Worm (Caenorhabditis elegans) whole organism, early embryonic: ENCODE results near the gene D1054.18.

ENCODE experiments used
- B0310.2 ChIP-seq: sonication (generic microtip); optimal IDR thresholded peaks from 2 replicates; lab custom pipeline; 2016; ENCODE audit warnings: mild to moderate bottlenecking, missing genetic modification characterization, missing compliant biosample characterization
- F13C5.2 ChIP-seq: sonication (generic microtip); optimal IDR thresholded peaks from 2 replicates; lab custom pipeline; 2017; ENCODE audit warnings: mild to moderate bottlenecking, missing genetic modification characterization, inconsistent platforms, missing compliant biosample characterization
- aly-1 ChIP-seq: sonication (generic microtip); optimal IDR thresholded peaks from 2 replicates; lab custom pipeline; 2016; ENCODE audit warnings: missing genetic modification characterization, missing compliant biosample characterization
- ama-1 ChIP-seq: fragments of 150-350 bp; optimal IDR thresholded peaks from 2 replicates; lab custom pipeline; 2014
- ceh-13 ChIP-seq: fragments of 200-800 bp; sonication (Bioruptor generic); optimal IDR thresholded peaks from 2 replicates; lab custom pipeline; 2018; ENCODE audit warnings: mild to moderate bottlenecking, missing genetic modification characterization, missing compliant biosample characterization
- ceh-36 ChIP-seq: sonication (generic microtip); optimal IDR thresholded peaks from 2 replicates; lab custom pipeline; 2016; ENCODE audit warnings: missing genetic modification characterization, inconsistent platforms, missing compliant biosample characterization
- ets-7 ChIP-seq: sonication (generic microtip); optimal IDR thresholded peaks from 2 replicates; lab custom pipeline; 2016; ENCODE audit warnings: missing genotype, missing genetic modification characterization, missing compliant biosample characterization
- flt-1 ChIP-seq: fragments of 200-800 bp; sonication (Bioruptor generic); IDR thresholded peaks from 2 replicates; pipeline ENCODE4 v1.3.6; 2022; ENCODE audit warnings: missing genetic modification characterization, missing compliant biosample characterization
- hmbx-1 ChIP-seq: sonication (generic microtip); optimal IDR thresholded peaks from 2 replicates; lab custom pipeline; 2016; ENCODE audit warnings: mild to moderate bottlenecking, missing genetic modification characterization, missing compliant biosample characterization
- hmg-4 ChIP-seq: fragments of 200-800 bp; sonication (Bioruptor generic); optimal IDR thresholded peaks from 2 replicates; lab custom pipeline; 2018; ENCODE audit warnings: mild to moderate bottlenecking, missing genetic modification characterization, missing compliant biosample characterization
- hnd-1 ChIP-seq: sonication (generic microtip); optimal IDR thresholded peaks from 2 replicates; lab custom pipeline; 2016; ENCODE audit warnings: missing genetic modification characterization, missing compliant biosample characterization
- pes-1 ChIP-seq: fragments of 200-800 bp; sonication (Bioruptor generic); IDR thresholded peaks from 2 replicates; pipeline ENCODE4 v1.3.6; 2022; ENCODE audit warnings: missing genetic modification reagents, missing genetic modification characterization, missing compliant biosample characterization
- scrt-1 ChIP-seq: fragments of 200-800 bp; sonication (Bioruptor generic); IDR thresholded peaks from 2 replicates; pipeline ENCODE4 v1.3.6; 2022; ENCODE audit warnings: missing genetic modification characterization, missing compliant biosample characterization
- sea-1 ChIP-seq: fragments of 200-800 bp; sonication (Bioruptor generic); conservative IDR thresholded peaks from 2 replicates; pipeline ENCODE4 v1.3.6; 2022; ENCODE audit warnings: missing genetic modification characterization, missing compliant biosample characterization
- tbx-11 ChIP-seq: fragments of 200-800 bp; sonication (Bioruptor generic); IDR thresholded peaks from 2 replicates; pipeline ENCODE4 v1.3.6; 2022; ENCODE audit warnings: missing genetic modification characterization, missing compliant biosample characterization
- tbx-37 ChIP-seq: fragments of 200-800 bp; sonication (Bioruptor generic); conservative IDR thresholded peaks from 2 replicates; pipeline ENCODE4 v1.3.6; 2022; ENCODE audit warnings: missing genetic modification reagents, missing genetic modification characterization, missing compliant biosample characterization
- tra-4 ChIP-seq: sonication (generic microtip); optimal IDR thresholded peaks from 2 replicates; lab custom pipeline; 2017; ENCODE audit warnings: missing genetic modification characterization, missing compliant biosample characterization

Gene D1054.18

DNA sequence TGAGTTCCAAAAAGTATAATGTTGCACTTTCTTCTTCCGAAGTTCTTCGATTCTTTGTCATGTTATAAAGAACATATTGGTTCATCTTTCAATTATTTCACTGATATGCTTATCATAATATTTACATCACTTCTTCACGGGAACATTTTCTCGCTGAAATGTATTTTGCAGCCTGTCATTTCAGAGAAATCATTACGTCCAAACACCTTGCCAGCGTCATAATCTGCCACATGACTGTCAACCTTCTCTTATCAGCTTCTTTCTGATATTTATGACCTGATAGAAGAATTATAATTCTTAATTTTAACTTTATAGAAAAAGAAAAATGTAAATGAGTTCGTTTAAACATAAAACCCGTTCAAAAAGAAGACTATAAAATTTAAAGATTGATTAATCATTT lies 1.1 kb upstream of the D1054.18 start:
- TF ChIP-seq ets-7 (no peak), tbx-11 (no peak), flt-1 (no peak), ceh-36 (no peak), ama-1 (lab: Kevin White, UChicago) (no peak), ceh-13 (GFP tag; lab: Kevin White, UChicago) (no peak), tbx-37 (GFP tag; lab: Robert Waterston, UW) (no peak), sea-1 (GFP tag; lab: Robert Waterston, UW) (no peak), hmg-4 (GFP tag; lab: Kevin White, UChicago) (no peak), pes-1 (GFP tag; lab: Robert Waterston, UW) (no peak), tra-4 (tag; lab: Kevin White, UChicago) (no peak), hnd-1 (no peak), B0310.2 (tag; lab: Kevin White, UChicago) (no peak)

DNA sequence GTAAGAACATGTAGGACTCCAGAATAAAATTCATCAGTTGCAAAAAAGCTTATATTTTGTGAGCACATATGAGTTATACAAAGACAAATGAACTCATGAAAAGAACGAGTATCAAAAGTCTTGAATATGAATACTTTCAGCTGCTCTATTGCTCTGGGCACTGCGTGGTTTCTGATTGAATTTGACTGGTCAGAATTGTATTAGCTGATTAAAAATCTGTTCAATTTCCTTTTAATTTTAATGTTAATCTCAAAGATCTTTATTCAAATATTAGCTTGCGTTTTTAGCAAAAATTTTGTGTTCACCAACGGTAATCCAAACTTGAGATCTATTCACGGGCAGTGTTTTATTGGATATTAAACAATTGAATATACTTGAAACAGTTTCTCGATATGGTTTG lies 2.9 kb downstream of the D1054.18 start, which contains the start of gene srh-184:
srh-184 (minus strand) TSS at position 101 of the 400 bp plus-strand sequence.
- TF ChIP-seq ceh-36 (no peak), flt-1 (no peak), tbx-37 (GFP tag; lab: Robert Waterston, UW) (no peak)

DNA sequence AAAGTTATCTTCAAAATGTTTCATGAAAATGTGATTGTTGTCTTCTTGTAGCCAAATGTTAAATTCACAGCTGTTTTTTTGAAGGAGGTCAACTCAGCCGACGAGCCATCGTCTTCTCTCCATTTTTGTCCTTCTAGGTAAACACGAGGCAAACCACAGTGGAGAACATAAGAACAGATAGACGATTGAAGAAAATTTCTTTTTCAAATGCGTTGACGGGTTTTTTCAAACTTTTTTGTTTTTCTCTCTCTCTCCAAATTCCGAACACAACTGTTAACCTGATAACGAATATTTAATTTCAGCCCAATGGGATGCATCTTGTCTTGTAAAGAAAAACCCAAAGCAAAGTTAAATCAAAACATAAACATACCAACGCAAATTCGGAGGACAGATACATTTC lies 5.5 kb downstream of the D1054.18 start, which contains the start of gene D1054.19:
D1054.19 (plus strand) TSS at position 301 of the 400 bp plus-strand sequence.
- TF ChIP-seq pes-1 (GFP tag; lab: Robert Waterston, UW) (no peak), tra-4 (tag; lab: Kevin White, UChicago) (no peak), ceh-36 (no peak), tbx-11 (no peak), scrt-1 (GFP tag; lab: Robert Waterston, UW) (no peak), tbx-37 (GFP tag; lab: Robert Waterston, UW) (no peak), hnd-1 (no peak), flt-1 (no peak), B0310.2 (tag; lab: Kevin White, UChicago) (no peak), ets-7 (no peak), hmbx-1 (tag; lab: Kevin White, UChicago) (no peak)

DNA sequence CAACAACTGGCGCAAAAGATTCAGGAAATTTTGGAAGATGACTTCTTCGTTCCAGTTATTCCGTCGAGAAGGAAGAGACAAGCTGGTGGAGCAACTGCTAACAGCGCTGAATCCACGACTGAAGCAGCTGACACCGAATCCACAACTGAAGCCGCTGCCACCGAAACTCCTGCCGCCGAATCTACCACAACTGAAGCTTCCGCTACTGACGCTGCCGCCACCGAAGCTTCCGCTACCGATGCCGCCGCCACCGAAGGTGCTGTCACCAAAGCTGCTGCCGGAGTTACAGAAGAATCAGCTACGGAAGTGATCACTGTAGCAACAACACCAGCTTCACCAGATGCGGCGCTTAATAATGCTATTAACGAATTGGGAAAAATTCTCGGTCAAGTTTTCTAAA lies 6.5 kb downstream of the D1054.18 start:
- no peak for TF ChIP-seq ceh-36
- no peak for TF ChIP-seq flt-1
- no peak for TF ChIP-seq ets-7
- no peak for TF ChIP-seq ceh-13 (GFP tag; lab: Kevin White, UChicago)
- TF ChIP-seq hmg-4 (GFP tag; lab: Kevin White, UChicago) = no peak
- no peak for TF ChIP-seq B0310.2 (tag; lab: Kevin White, UChicago)
- TF ChIP-seq hmbx-1 (tag; lab: Kevin White, UChicago) = no peak
- TF ChIP-seq aly-1 (tag; lab: Kevin White, UChicago) = no peak
- no peak for TF ChIP-seq tbx-11
- no peak for TF ChIP-seq pes-1 (GFP tag; lab: Robert Waterston, UW)
- no peak for TF ChIP-seq hnd-1

DNA sequence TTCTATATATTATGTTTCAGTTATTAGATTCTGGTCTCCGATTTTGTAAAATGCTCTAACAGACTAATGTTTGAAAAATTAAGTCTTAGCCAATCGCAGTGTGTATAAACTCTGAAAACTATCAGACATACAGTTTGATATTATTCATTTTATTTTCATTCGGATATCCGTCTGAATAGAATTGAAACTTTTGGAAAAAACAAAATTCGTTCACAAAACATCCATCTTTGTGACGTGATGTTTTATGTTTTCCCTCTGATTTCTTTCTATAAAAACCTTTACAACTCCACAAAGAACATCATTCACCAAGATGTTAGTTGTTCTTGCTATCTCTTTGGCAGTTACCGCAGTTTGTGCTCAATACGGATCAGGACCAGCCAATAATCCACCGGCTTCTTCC lies 7.5 kb downstream of the D1054.18 start, which contains the start of gene ule-3:
ule-3 (plus strand) TSS at position 301 of the 400 bp plus-strand sequence.
- TF ChIP-seq tbx-11 (no peak), B0310.2 (tag; lab: Kevin White, UChicago) (no peak), ceh-36 (no peak), ceh-13 (GFP tag; lab: Kevin White, UChicago) (no peak), flt-1 (no peak), sea-1 (GFP tag; lab: Robert Waterston, UW) (no peak), tra-4 (tag; lab: Kevin White, UChicago) (no peak), tbx-37 (GFP tag; lab: Robert Waterston, UW) (no peak), F13C5.2 (tag; lab: Kevin White, UChicago) (no peak), aly-1 (tag; lab: Kevin White, UChicago) (no peak), hmg-4 (GFP tag; lab: Kevin White, UChicago) (no peak), scrt-1 (GFP tag; lab: Robert Waterston, UW) (no peak), hmbx-1 (tag; lab: Kevin White, UChicago) (no peak), pes-1 (GFP tag; lab: Robert Waterston, UW) (no peak), hnd-1 (no peak), ets-7 (no peak), ama-1 (lab: Kevin White, UChicago) (no peak)

DNA sequence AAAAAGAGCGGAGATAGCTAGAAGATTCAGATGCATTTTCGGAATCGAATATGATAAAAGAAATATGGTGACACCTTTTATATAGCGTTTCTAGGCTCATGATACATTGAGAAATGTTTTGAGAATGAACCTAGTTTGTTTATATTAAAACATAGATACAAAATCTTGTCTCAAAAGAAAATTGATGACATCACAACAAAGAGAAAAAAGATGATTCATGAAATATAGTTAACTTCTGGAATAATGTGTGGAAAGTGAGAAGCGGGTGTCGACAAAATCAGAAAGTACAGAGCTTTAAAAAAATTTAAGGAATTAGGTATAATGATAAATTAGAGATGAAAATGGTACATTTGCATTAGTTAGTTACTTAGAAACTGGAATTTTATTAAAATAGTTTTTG lies 8.2 kb downstream of the D1054.18 start, which contains the start of gene D1054.10:
D1054.10 (minus strand) TSS at position 101 of the 400 bp plus-strand sequence.
- TF ChIP-seq hmbx-1 (tag; lab: Kevin White, UChicago) (no peak), hnd-1 (no peak), ceh-13 (GFP tag; lab: Kevin White, UChicago) (no peak), tbx-11 (no peak), F13C5.2 (tag; lab: Kevin White, UChicago) (no peak), scrt-1 (GFP tag; lab: Robert Waterston, UW) (no peak), hmg-4 (GFP tag; lab: Kevin White, UChicago) (no peak), pes-1 (GFP tag; lab: Robert Waterston, UW) (no peak), aly-1 (tag; lab: Kevin White, UChicago) (no peak), sea-1 (GFP tag; lab: Robert Waterston, UW) (no peak), ets-7 (no peak), flt-1 (no peak), ama-1 (lab: Kevin White, UChicago) (no peak), tra-4 (tag; lab: Kevin White, UChicago) (no peak), B0310.2 (tag; lab: Kevin White, UChicago) (no peak), ceh-36 (no peak), tbx-37 (GFP tag; lab: Robert Waterston, UW) (no peak)

DNA sequence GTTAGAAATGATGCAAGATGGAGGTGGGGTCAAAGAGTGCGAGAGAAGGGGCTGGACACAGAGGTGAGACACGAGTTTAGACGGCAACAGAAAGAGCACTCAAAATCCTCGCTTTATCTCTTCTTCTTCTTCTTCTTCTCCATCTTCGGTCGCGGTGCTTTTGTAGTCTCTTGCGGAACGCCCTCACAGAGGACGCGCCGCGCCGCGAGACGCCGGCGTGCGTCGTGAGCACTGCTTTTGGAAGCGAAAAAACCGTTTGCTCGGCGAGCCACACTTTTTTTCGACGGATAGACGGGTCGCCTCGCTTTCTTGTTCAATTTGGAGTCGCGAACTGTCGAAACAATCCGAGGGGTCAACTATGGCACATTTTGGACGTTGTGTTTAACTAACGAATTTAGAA lies 10.1 kb downstream of the D1054.18 start, which contains the start of gene D1054.9:
D1054.9 (minus strand) TSS at position 137 of the 400 bp plus-strand sequence.
- no peak for TF ChIP-seq tra-4 (tag; lab: Kevin White, UChicago)
- no peak for TF ChIP-seq hmg-4 (GFP tag; lab: Kevin White, UChicago)
- no peak for TF ChIP-seq tbx-37 (GFP tag; lab: Robert Waterston, UW)
- no peak for TF ChIP-seq pes-1 (GFP tag; lab: Robert Waterston, UW)
- no peak for TF ChIP-seq ets-7
- TF ChIP-seq ceh-13 (GFP tag; lab: Kevin White, UChicago) = no peak
- no peak for TF ChIP-seq hmbx-1 (tag; lab: Kevin White, UChicago)
- TF ChIP-seq tbx-11 = no peak
- no peak for TF ChIP-seq F13C5.2 (tag; lab: Kevin White, UChicago)
- no peak for TF ChIP-seq sea-1 (GFP tag; lab: Robert Waterston, UW)
- no peak for TF ChIP-seq hnd-1
- TF ChIP-seq aly-1 (tag; lab: Kevin White, UChicago) = no peak
- TF ChIP-seq flt-1 = no peak
- no peak for TF ChIP-seq B0310.2 (tag; lab: Kevin White, UChicago)
- no peak for TF ChIP-seq ceh-36
